Worm (Caenorhabditis elegans) whole organism, L1 larva: ENCODE data around the gene M7.7.

Experiments
- C04F5.9 ChIP-seq: sonication (generic microtip); optimal IDR thresholded peaks from 2 replicates; lab custom pipeline; 2016; ENCODE audit warnings: missing genetic modification characterization, missing compliant biosample characterization
- F16B12.6 ChIP-seq: fragments of 150-350 bp; optimal IDR thresholded peaks from 2 replicates; lab custom pipeline; 2014; ENCODE audit warnings: missing biosample characterization, missing genetic modification characterization
- Y116A8C.19 ChIP-seq: sonication (generic microtip); optimal IDR thresholded peaks from 2 replicates; lab custom pipeline; 2016; ENCODE audit warnings: missing compliant biosample characterization, missing genetic modification characterization, borderline replicate concordance
- aha-1 ChIP-seq: fragments of 150-350 bp; optimal IDR thresholded peaks from 2 replicates; lab custom pipeline; 2014; ENCODE audit warnings: missing biosample characterization, missing genetic modification characterization
- aly-2 ChIP-seq: fragments of 150-350 bp; optimal IDR thresholded peaks from 2 replicates; lab custom pipeline; 2014; ENCODE audit warnings: missing biosample characterization, missing genetic modification characterization
- blmp-1 ChIP-seq: fragments of 150-350 bp; optimal IDR thresholded peaks from 2 replicates; lab custom pipeline; 2014; ENCODE audit warnings: missing biosample characterization, missing genetic modification characterization
- ceh-88 ChIP-seq: fragments of 200-800 bp; sonication (Bioruptor generic); IDR thresholded peaks from 2 replicates; pipeline ENCODE4 v1.3.6; 2022; ENCODE audit warnings: missing genetic modification characterization, missing compliant biosample characterization
- ces-1 ChIP-seq: fragments of 150-350 bp; optimal IDR thresholded peaks from 2 replicates; lab custom pipeline; 2014; ENCODE audit warnings: missing biosample characterization, missing genetic modification reagents, missing genetic modification characterization
- dpl-1 ChIP-seq, 3 experiments: fragments of 150-350 bp in 2 of 3; sonication (generic microtip) in 1 of 3; optimal IDR thresholded peaks; 2 replicates each; lab custom pipeline; 2014 to 2017; ENCODE audit warnings: missing biosample characterization in 3 of 3, missing genetic modification characterization in 3 of 3, missing genetic modification reagents in 3 of 3
- dsc-1 ChIP-seq: sonication (generic microtip); optimal IDR thresholded peaks from 2 replicates; lab custom pipeline; 2016; ENCODE audit warnings: mild to moderate bottlenecking, missing genetic modification characterization, missing compliant biosample characterization
- efl-3 ChIP-seq: fragments of 200-800 bp; sonication (Bioruptor generic); optimal IDR thresholded peaks from 2 replicates; lab custom pipeline; 2018; ENCODE audit warnings: mild to moderate bottlenecking, missing genetic modification characterization, missing compliant biosample characterization
- elt-3 ChIP-seq, 6 experiments: fragments of 150-350 bp in 1 of 6; sonication (generic microtip); optimal IDR thresholded peaks; 2 replicates each; lab custom pipeline; 2017 to 2018; ENCODE audit warnings: missing biosample characterization in 6 of 6, missing genetic modification characterization in 6 of 6, inconsistent platforms in 1 of 6
- fkh-8 ChIP-seq: sonication (generic microtip); optimal IDR thresholded peaks from 2 replicates; lab custom pipeline; 2016; ENCODE audit warnings: mild to moderate bottlenecking, missing genetic modification characterization, missing compliant biosample characterization
- fos-1 ChIP-seq: fragments of 150-350 bp; optimal IDR thresholded peaks from 2 replicates; lab custom pipeline; 2014; ENCODE audit warnings: missing biosample characterization, missing genetic modification characterization
- grh-1 ChIP-seq: fragments of 200-800 bp; sonication (Bioruptor generic); IDR thresholded peaks from 2 replicates; pipeline ENCODE4 v1.3.6; 2022; ENCODE audit warnings: missing genetic modification reagents, missing genetic modification characterization, missing compliant biosample characterization
- hlh-4 ChIP-seq: sonication (generic microtip); optimal IDR thresholded peaks from 2 replicates; lab custom pipeline; 2016; ENCODE audit warnings: mild to moderate bottlenecking, missing genetic modification characterization, missing compliant biosample characterization
- hpl-2 ChIP-seq: fragments of 150-350 bp; optimal IDR thresholded peaks from 2 replicates; lab custom pipeline; 2014; ENCODE audit warnings: missing biosample characterization, missing genetic modification reagents, missing genetic modification characterization
- irx-1 ChIP-seq: sonication (generic microtip); optimal IDR thresholded peaks from 2 replicates; lab custom pipeline; 2016; ENCODE audit warnings: missing genetic modification characterization, missing compliant biosample characterization
- lin-14 ChIP-seq: fragments of 200-800 bp; sonication (Bioruptor generic); optimal IDR thresholded peaks from 2 replicates; lab custom pipeline; 2018; ENCODE audit warnings: mild to moderate bottlenecking, missing genetic modification characterization, moderate library complexity, missing compliant biosample characterization
- lin-39 ChIP-seq: fragments of 150-350 bp; optimal IDR thresholded peaks from 2 replicates; lab custom pipeline; 2014; ENCODE audit warnings: missing biosample characterization, missing genetic modification reagents, missing genetic modification characterization
- mab-9 ChIP-seq: fragments of 200-800 bp; sonication (Bioruptor generic); IDR thresholded peaks from 2 replicates; pipeline ENCODE4 v1.3.6; 2022; ENCODE audit warnings: missing genetic modification reagents, missing genetic modification characterization, missing compliant biosample characterization
- mdl-1 ChIP-seq, 2 experiments: fragments of 150-350 bp; optimal IDR thresholded peaks; 2 replicates each; lab custom pipeline; 2014 to 2017; ENCODE audit warnings: missing biosample characterization in 2 of 2, missing genetic modification characterization in 2 of 2, inconsistent platforms in 1 of 2
- mep-1 ChIP-seq: fragments of 150-350 bp; optimal IDR thresholded peaks from 2 replicates; lab custom pipeline; 2014; ENCODE audit warnings: missing biosample characterization, missing genetic modification characterization
- nhr-11 ChIP-seq: fragments of 150-350 bp; optimal IDR thresholded peaks from 2 replicates; lab custom pipeline; 2014; ENCODE audit warnings: missing biosample characterization, missing genetic modification characterization
- nhr-12 ChIP-seq: sonication (generic microtip); optimal IDR thresholded peaks from 2 replicates; lab custom pipeline; 2017; ENCODE audit warnings: missing biosample characterization, missing genetic modification characterization
- nhr-20 ChIP-seq: sonication (generic microtip); optimal IDR thresholded peaks from 2 replicates; lab custom pipeline; 2016; ENCODE audit warnings: mild to moderate bottlenecking, missing genetic modification characterization, missing compliant biosample characterization
- nhr-28 ChIP-seq: fragments of 150-350 bp; optimal IDR thresholded peaks from 2 replicates; lab custom pipeline; 2014; ENCODE audit warnings: missing biosample characterization, missing genetic modification characterization
- nhr-47 ChIP-seq: sonication (generic microtip); optimal IDR thresholded peaks from 2 replicates; lab custom pipeline; 2016; ENCODE audit warnings: mild to moderate bottlenecking, missing genetic modification characterization, moderate library complexity, missing compliant biosample characterization
- nhr-71 ChIP-seq: sonication (generic microtip); optimal IDR thresholded peaks from 2 replicates; lab custom pipeline; 2016; ENCODE audit warnings: mild to moderate bottlenecking, missing genetic modification characterization, moderate library complexity, missing compliant biosample characterization
- nhr-84 ChIP-seq: sonication (generic microtip); optimal IDR thresholded peaks from 2 replicates; lab custom pipeline; 2017; ENCODE audit warnings: missing biosample characterization, missing genetic modification characterization
- nhr-90 ChIP-seq: sonication (generic microtip); optimal IDR thresholded peaks from 2 replicates; lab custom pipeline; 2016; ENCODE audit warnings: mild to moderate bottlenecking, missing genetic modification characterization, missing compliant biosample characterization; ENCODE audit not compliant: poor library complexity
- pag-3 ChIP-seq: sonication (generic microtip); optimal IDR thresholded peaks from 2 replicates; lab custom pipeline; 2017; ENCODE audit warnings: missing genetic modification characterization, mild to moderate bottlenecking, missing compliant biosample characterization, antibody characterized with exemption, borderline replicate concordance; ENCODE audit not compliant: insufficient read depth
- pax-3 ChIP-seq: fragments of 200-800 bp; sonication (Bioruptor generic); optimal IDR thresholded peaks from 2 replicates; lab custom pipeline; 2018; ENCODE audit warnings: mild to moderate bottlenecking, missing genetic modification characterization, moderate library complexity, missing compliant biosample characterization
- pqm-1 ChIP-seq: sonication (generic microtip); optimal IDR thresholded peaks from 3 replicates; lab custom pipeline; 2017; ENCODE audit warnings: missing biosample characterization, missing genetic modification characterization
- rnt-1 ChIP-seq: sonication (generic microtip); optimal IDR thresholded peaks from 2 replicates; lab custom pipeline; 2016; ENCODE audit warnings: mild to moderate bottlenecking, missing genetic modification characterization, moderate library complexity, missing compliant biosample characterization
- skn-1 ChIP-seq: fragments of 150-350 bp; optimal IDR thresholded peaks from 2 replicates; lab custom pipeline; 2014; ENCODE audit warnings: missing biosample characterization, missing genetic modification characterization
- snpc-4 ChIP-seq: fragments of 150-350 bp; optimal IDR thresholded peaks from 2 replicates; lab custom pipeline; 2014; ENCODE audit warnings: missing biosample characterization, missing genetic modification characterization
- sox-4 ChIP-seq: sonication (generic microtip); optimal IDR thresholded peaks from 2 replicates; lab custom pipeline; 2016; ENCODE audit warnings: missing genetic modification characterization, missing compliant biosample characterization
- sptf-1 ChIP-seq: fragments of 150-350 bp; optimal IDR thresholded peaks from 2 replicates; lab custom pipeline; 2014; ENCODE audit warnings: missing biosample characterization, missing genetic modification characterization
- sup-37 ChIP-seq: fragments of 200-800 bp; sonication (Bioruptor generic); optimal IDR thresholded peaks from 2 replicates; lab custom pipeline; 2018; ENCODE audit warnings: mild to moderate bottlenecking, missing genetic modification characterization, missing compliant biosample characterization
- swsn-7 ChIP-seq: sonication (generic microtip); optimal IDR thresholded peaks from 2 replicates; lab custom pipeline; 2016; ENCODE audit warnings: missing genetic modification characterization, missing compliant biosample characterization
- tbx-2 ChIP-seq: sonication (generic microtip); optimal IDR thresholded peaks from 2 replicates; lab custom pipeline; 2016; ENCODE audit warnings: missing genetic modification characterization, missing compliant biosample characterization
- unc-130 ChIP-seq: fragments of 150-350 bp; optimal IDR thresholded peaks from 2 replicates; lab custom pipeline; 2017; ENCODE audit warnings: missing biosample characterization, missing genetic modification characterization, inconsistent platforms
- unc-30 ChIP-seq: sonication (generic microtip); optimal IDR thresholded peaks from 2 replicates; lab custom pipeline; 2017; ENCODE audit warnings: missing biosample characterization, missing genetic modification characterization
- unc-98 ChIP-seq: fragments of 200-800 bp; sonication (Bioruptor generic); IDR thresholded peaks from 2 replicates; pipeline ENCODE4 v1.3.6; 2022; ENCODE audit warnings: missing genetic modification characterization, missing compliant biosample characterization
- xbp-1 ChIP-seq: sonication (generic microtip); optimal IDR thresholded peaks from 2 replicates; lab custom pipeline; 2016; ENCODE audit warnings: missing genetic modification characterization, missing compliant biosample characterization
- zag-1 ChIP-seq: fragments of 150-350 bp; optimal IDR thresholded peaks from 2 replicates; lab custom pipeline; 2014; ENCODE audit warnings: missing biosample characterization, missing genetic modification characterization
- zip-4 ChIP-seq: fragments of 200-800 bp; sonication (Bioruptor generic); optimal IDR thresholded peaks from 2 replicates; lab custom pipeline; 2018; ENCODE audit warnings: mild to moderate bottlenecking, missing genetic modification characterization, moderate library complexity, missing compliant biosample characterization

Gene M7.7

DNA sequence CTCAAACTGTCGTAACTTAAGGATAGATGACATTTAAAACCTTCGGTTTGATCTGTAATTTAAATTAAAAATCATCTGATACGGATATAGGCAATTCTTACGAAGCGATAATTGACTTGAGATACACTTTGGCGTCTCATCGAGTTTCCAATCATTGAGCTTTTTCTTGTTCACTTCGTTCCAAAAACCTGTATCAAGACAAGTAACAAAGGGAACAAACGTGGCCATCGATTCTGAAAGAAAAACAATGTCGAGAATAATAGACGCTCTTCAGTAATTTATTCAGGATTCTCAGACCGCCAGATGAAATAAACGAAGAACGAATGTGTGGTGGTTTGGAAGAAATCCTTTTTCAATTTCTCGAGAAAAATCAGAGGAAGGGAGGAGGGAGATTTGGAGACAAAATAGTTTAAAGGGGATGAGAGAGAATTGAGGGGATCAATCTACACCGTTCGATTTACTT, 8.8 kb upstream of the M7.7 start, which contains the start of gene atg-7 (continued):
- no peak for TF ChIP-seq nhr-47
- no peak for TF ChIP-seq blmp-1 (tag; lab: Kevin White, UChicago)
- TF ChIP-seq ces-1 (GFP tag; lab: Kevin White, UChicago), result no peak
- peak; percentile 5 for TF ChIP-seq nhr-90
- TF ChIP-seq zag-1 (tag; lab: Kevin White, UChicago), result no peak
- TF ChIP-seq aha-1 (tag; lab: Kevin White, UChicago), result no peak
- TF ChIP-seq Y116A8C.19 (tag; lab: Kevin White, UChicago), result no peak
- TF ChIP-seq aly-2, result peak; percentile 22
- no peak for TF ChIP-seq zip-4 (GFP tag; lab: Kevin White, UChicago)
- TF ChIP-seq nhr-28, result no peak
- no peak for TF ChIP-seq pax-3 (tag; lab: Kevin White, UChicago)
- TF ChIP-seq dsc-1 (tag; lab: Kevin White, UChicago), result peak; percentile 25
- TF ChIP-seq swsn-7, result no peak
- TF ChIP-seq nhr-12 (tag; lab: Kevin White, UChicago), result no peak
- TF ChIP-seq fkh-8, result no peak

ce11 chrIV:11082153-11082552, 7.5 kb upstream of the M7.7 start, which contains the start of gene let-70:
Gene let-70 (minus strand): TSS chrIV:11082253.
- TF ChIP-seq irx-1 (tag; lab: Kevin White, UChicago), result no peak
- peak; percentile 23 for TF ChIP-seq skn-1 (tag; lab: Kevin White, UChicago)
- no peak for TF ChIP-seq fos-1

- TF ChIP-seq lin-39 (tag; lab: Kevin White, UChicago) (peak; percentile 83), sptf-1 (tag; lab: Kevin White, UChicago) (no peak), irx-1 (tag; lab: Kevin White, UChicago) (peak; percentile 87), ceh-88 (GFP tag; lab: Robert Waterston, UW) (0 out of 2 replicates have a peak, but pooled peaks have one; percentile 52), efl-3 (GFP tag; lab: Kevin White, UChicago) (no peak), blmp-1 (tag; lab: Kevin White, UChicago) (peak; percentile 86), snpc-4 (tag; lab: Kevin White, UChicago) (peak; percentile 71), dpl-1 (GFP tag; optimal IDR thresholded peaks at IDR 0.05; lab: Kevin White, UChicago) (peak; percentile 69 to 75 (median 73)), lin-14 (GFP tag; lab: Kevin White, UChicago) (peak; percentile 98), zag-1 (tag; lab: Kevin White, UChicago) (peak; percentile 100), fos-1 (peak; percentile 91), F16B12.6 (tag; lab: Kevin White, UChicago) (peak; percentile 34), nhr-20 (tag; lab: Kevin White, UChicago) (peak; percentile 96), nhr-71 (tag; lab: Kevin White, UChicago) (peak; percentile 99), grh-1 (GFP tag; lab: Robert Waterston, UW) (peak; percentile 76), hpl-2 (GFP tag; lab: Kevin White, UChicago) (peak; percentile 54), xbp-1 (tag; lab: Kevin White, UChicago) (peak; percentile 94), pag-3 (tag; lab: Kevin White, UChicago) (no peak), tbx-2 (tag; lab: Kevin White, UChicago) (peak; percentile 97), mep-1 (tag; lab: Kevin White, UChicago) (peak; percentile 96), unc-98 (GFP tag; lab: Robert Waterston, UW) (no peak; the same call in 1 of the 2 replicates), mab-9 (peak; percentile 81), nhr-12 (tag; lab: Kevin White, UChicago) (no peak), fkh-8 (peak; percentile 97), mdl-1 (tag; optimal IDR thresholded peaks at IDR 0.05; lab: Kevin White, UChicago) (peak in 1 of 2 experiments; percentile 95), unc-30 (tag; lab: Kevin White, UChicago) (no peak), nhr-84 (tag; lab: Kevin White, UChicago) (no peak), hlh-4 (tag; lab: Kevin White, UChicago) (no peak), sup-37 (GFP tag; lab: Kevin White, UChicago) (peak; percentile 42), aly-2 (peak; percentile 73), pax-3 (tag; lab: Kevin White, UChicago) (peak; percentile 70), rnt-1 (peak; percentile 84), pqm-1 (no peak), sox-4 (tag; lab: Kevin White, UChicago) (peak; percentile 65), elt-3 (tag; optimal IDR thresholded peaks at IDR 0.05; lab: Kevin White, UChicago) (peak in 4 of 6 experiments; percentile 28 to 90 (median 75)), unc-130 (peak; percentile 93), C04F5.9 (tag; lab: Kevin White, UChicago) (peak; percentile 67), nhr-11 (tag; lab: Kevin White, UChicago) (peak; percentile 90)
These were observed 6.8 kb upstream of the M7.7 start for ce11 chrIV:11082789-11083235.
